Worm (Caenorhabditis elegans) whole organism, early embryonic: ENCODE results near the gene C32D5.7.

ENCODE experiments used
- B0310.2 ChIP-seq: sonication (generic microtip); optimal IDR thresholded peaks from 2 replicates; lab custom pipeline; 2016; ENCODE audit warnings: mild to moderate bottlenecking, missing genetic modification characterization, missing compliant biosample characterization
- F13C5.2 ChIP-seq: sonication (generic microtip); optimal IDR thresholded peaks from 2 replicates; lab custom pipeline; 2017; ENCODE audit warnings: mild to moderate bottlenecking, missing genetic modification characterization, inconsistent platforms, missing compliant biosample characterization
- aly-1 ChIP-seq: sonication (generic microtip); optimal IDR thresholded peaks from 2 replicates; lab custom pipeline; 2016; ENCODE audit warnings: missing genetic modification characterization, missing compliant biosample characterization
- ama-1 ChIP-seq: fragments of 150-350 bp; optimal IDR thresholded peaks from 2 replicates; lab custom pipeline; 2014
- ceh-13 ChIP-seq: fragments of 200-800 bp; sonication (Bioruptor generic); optimal IDR thresholded peaks from 2 replicates; lab custom pipeline; 2018; ENCODE audit warnings: mild to moderate bottlenecking, missing genetic modification characterization, missing compliant biosample characterization
- ceh-36 ChIP-seq: sonication (generic microtip); optimal IDR thresholded peaks from 2 replicates; lab custom pipeline; 2016; ENCODE audit warnings: missing genetic modification characterization, inconsistent platforms, missing compliant biosample characterization
- ets-7 ChIP-seq: sonication (generic microtip); optimal IDR thresholded peaks from 2 replicates; lab custom pipeline; 2016; ENCODE audit warnings: missing genotype, missing genetic modification characterization, missing compliant biosample characterization
- flt-1 ChIP-seq: fragments of 200-800 bp; sonication (Bioruptor generic); IDR thresholded peaks from 2 replicates; pipeline ENCODE4 v1.3.6; 2022; ENCODE audit warnings: missing genetic modification characterization, missing compliant biosample characterization
- hmbx-1 ChIP-seq: sonication (generic microtip); optimal IDR thresholded peaks from 2 replicates; lab custom pipeline; 2016; ENCODE audit warnings: mild to moderate bottlenecking, missing genetic modification characterization, missing compliant biosample characterization
- hmg-4 ChIP-seq: fragments of 200-800 bp; sonication (Bioruptor generic); optimal IDR thresholded peaks from 2 replicates; lab custom pipeline; 2018; ENCODE audit warnings: mild to moderate bottlenecking, missing genetic modification characterization, missing compliant biosample characterization
- hnd-1 ChIP-seq: sonication (generic microtip); optimal IDR thresholded peaks from 2 replicates; lab custom pipeline; 2016; ENCODE audit warnings: missing genetic modification characterization, missing compliant biosample characterization
- pes-1 ChIP-seq: fragments of 200-800 bp; sonication (Bioruptor generic); IDR thresholded peaks from 2 replicates; pipeline ENCODE4 v1.3.6; 2022; ENCODE audit warnings: missing genetic modification reagents, missing genetic modification characterization, missing compliant biosample characterization
- scrt-1 ChIP-seq: fragments of 200-800 bp; sonication (Bioruptor generic); IDR thresholded peaks from 2 replicates; pipeline ENCODE4 v1.3.6; 2022; ENCODE audit warnings: missing genetic modification characterization, missing compliant biosample characterization
- sea-1 ChIP-seq: fragments of 200-800 bp; sonication (Bioruptor generic); conservative IDR thresholded peaks from 2 replicates; pipeline ENCODE4 v1.3.6; 2022; ENCODE audit warnings: missing genetic modification characterization, missing compliant biosample characterization
- tbx-11 ChIP-seq: fragments of 200-800 bp; sonication (Bioruptor generic); IDR thresholded peaks from 2 replicates; pipeline ENCODE4 v1.3.6; 2022; ENCODE audit warnings: missing genetic modification characterization, missing compliant biosample characterization
- tbx-37 ChIP-seq: fragments of 200-800 bp; sonication (Bioruptor generic); conservative IDR thresholded peaks from 2 replicates; pipeline ENCODE4 v1.3.6; 2022; ENCODE audit warnings: missing genetic modification reagents, missing genetic modification characterization, missing compliant biosample characterization
- tra-4 ChIP-seq: sonication (generic microtip); optimal IDR thresholded peaks from 2 replicates; lab custom pipeline; 2017; ENCODE audit warnings: missing genetic modification characterization, missing compliant biosample characterization

The C32D5.7 gene

DNA sequence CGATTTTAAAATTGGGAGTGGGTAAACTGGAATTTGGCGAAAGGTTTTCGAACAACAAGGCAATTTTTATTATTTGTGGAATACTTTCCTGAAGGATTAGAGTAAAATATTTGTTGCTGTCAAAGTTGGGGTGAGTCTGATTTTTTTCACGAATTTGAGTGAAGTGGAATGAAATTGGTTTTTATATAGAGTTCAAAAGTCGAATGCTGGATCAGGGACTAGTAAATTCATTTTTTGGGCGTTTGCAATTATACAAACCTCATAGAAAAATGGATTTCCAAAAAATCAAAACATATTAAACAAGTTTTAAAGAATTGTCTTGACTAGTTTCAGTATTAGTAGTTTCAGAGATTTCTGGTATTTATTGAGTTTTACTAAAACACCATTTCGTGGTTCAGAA is at the start of gene C32D5.7:
Gene C32D5.7, minus strand, starts transcription at position 101 of the 400 bp plus-strand sequence.
- TF ChIP-seq ets-7 (tag; lab: Kevin White, UChicago) (no peak), tra-4 (tag; lab: Kevin White, UChicago) (no peak), tbx-37 (GFP tag; lab: Robert Waterston, UW) (no peak), hmbx-1 (no peak), aly-1 (tag; lab: Kevin White, UChicago) (no peak), sea-1 (GFP tag; lab: Robert Waterston, UW) (no peak), tbx-11 (GFP tag; lab: Robert Waterston, UW) (no peak), ceh-36 (tag; lab: Kevin White, UChicago) (no peak), flt-1 (no peak), hmg-4 (GFP tag; lab: Kevin White, UChicago) (no peak), hnd-1 (no peak), F13C5.2 (tag; lab: Kevin White, UChicago) (no peak), B0310.2 (tag; lab: Kevin White, UChicago) (no peak), scrt-1 (no peak), pes-1 (GFP tag; lab: Robert Waterston, UW) (no peak)

DNA sequence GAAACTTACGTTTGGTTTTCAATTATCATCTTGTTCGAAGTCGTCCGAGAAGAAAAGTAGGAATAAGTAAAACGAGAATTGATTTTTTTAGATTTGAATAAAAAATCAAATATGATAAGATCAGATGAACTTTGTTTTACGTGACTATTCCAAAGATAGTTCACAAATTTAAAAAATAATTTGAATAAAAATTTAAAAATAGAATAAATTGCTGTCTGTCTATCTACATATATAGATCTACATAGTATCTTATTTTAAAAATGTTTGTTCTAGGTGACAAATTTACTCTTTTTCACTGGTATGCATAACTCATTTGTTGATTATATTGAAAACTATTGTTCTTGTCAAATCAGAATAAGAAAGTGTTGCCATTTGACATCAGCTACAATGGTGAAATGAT is 48.1 kb upstream of the C32D5.7 start, which contains the start of gene F58F12.2:
Gene F58F12.2, minus strand, starts transcription at position 101 of the 400 bp plus-strand sequence.
- TF ChIP-seq scrt-1 (no peak), ceh-13 (GFP tag; lab: Kevin White, UChicago) (no peak), ceh-36 (tag; lab: Kevin White, UChicago) (no peak), B0310.2 (tag; lab: Kevin White, UChicago) (no peak), flt-1 (no peak), hnd-1 (no peak), tra-4 (tag; lab: Kevin White, UChicago) (no peak), pes-1 (GFP tag; lab: Robert Waterston, UW) (no peak), hmbx-1 (no peak), hmg-4 (GFP tag; lab: Kevin White, UChicago) (no peak), tbx-37 (GFP tag; lab: Robert Waterston, UW) (no peak), tbx-11 (GFP tag; lab: Robert Waterston, UW) (no peak), ama-1 (lab: Kevin White, UChicago) (no peak), F13C5.2 (tag; lab: Kevin White, UChicago) (no peak), sea-1 (GFP tag; lab: Robert Waterston, UW) (no peak)

- TF ChIP-seq ceh-13 (GFP tag; lab: Kevin White, UChicago), result no peak
- no peak for TF ChIP-seq aly-1 (tag; lab: Kevin White, UChicago)
- no peak for TF ChIP-seq tbx-11 (GFP tag; lab: Robert Waterston, UW)
- TF ChIP-seq scrt-1, result no peak
- TF ChIP-seq F13C5.2 (tag; lab: Kevin White, UChicago), result no peak
- TF ChIP-seq hmbx-1, result no peak
- TF ChIP-seq tbx-37 (GFP tag; lab: Robert Waterston, UW), result no peak
- TF ChIP-seq sea-1 (GFP tag; lab: Robert Waterston, UW), result no peak
These were observed 46.6 kb upstream of the C32D5.7 start, which contains the start of gene F58F12.4 for ce11 chrII:6386467-6386866. TSS of gene F58F12.4 (plus strand) at chrII:6386767.

- TF ChIP-seq aly-1 (tag; lab: Kevin White, UChicago), result no peak
- TF ChIP-seq tbx-37 (GFP tag; lab: Robert Waterston, UW), result peak; percentile 38; the same call in 1 of the 2 replicates
- TF ChIP-seq F13C5.2 (tag; lab: Kevin White, UChicago), result peak; percentile 52
- no peak for TF ChIP-seq hmg-4 (GFP tag; lab: Kevin White, UChicago)
These were observed 43.4 kb upstream of the C32D5.7 start, which contains the start of gene F58F12.1 for ce11 chrII:6383183-6383695. TSS of gene F58F12.1 (plus strand) at chrII:6383645.

ce11 chrII:6380866-6381265 is 41.0 kb upstream of the C32D5.7 start, which contains the start of gene F58F12.12:
TSS of gene F58F12.12 (plus strand) at chrII:6381166.
- no peak for TF ChIP-seq scrt-1
- no peak for TF ChIP-seq tbx-11 (GFP tag; lab: Robert Waterston, UW)
- TF ChIP-seq sea-1 (GFP tag; lab: Robert Waterston, UW), result no peak
- no peak for TF ChIP-seq ama-1 (lab: Kevin White, UChicago)
- no peak for TF ChIP-seq tra-4 (tag; lab: Kevin White, UChicago)
- no peak for TF ChIP-seq aly-1 (tag; lab: Kevin White, UChicago)
- TF ChIP-seq B0310.2 (tag; lab: Kevin White, UChicago), result no peak
- no peak for TF ChIP-seq flt-1
- TF ChIP-seq ceh-13 (GFP tag; lab: Kevin White, UChicago), result no peak
- no peak for TF ChIP-seq hmbx-1
- TF ChIP-seq ets-7 (tag; lab: Kevin White, UChicago), result no peak
- no peak for TF ChIP-seq F13C5.2 (tag; lab: Kevin White, UChicago)
- no peak for TF ChIP-seq ceh-36 (tag; lab: Kevin White, UChicago)
- no peak for TF ChIP-seq hmg-4 (GFP tag; lab: Kevin White, UChicago)

ce11 chrII:6379038-6379563 is 39.3 kb upstream of the C32D5.7 start:
- no peak for TF ChIP-seq hmg-4 (GFP tag; lab: Kevin White, UChicago)
- TF ChIP-seq ama-1 (lab: Kevin White, UChicago), result no peak
- no peak for TF ChIP-seq aly-1 (tag; lab: Kevin White, UChicago)
- no peak for TF ChIP-seq hmbx-1
- no peak for TF ChIP-seq sea-1 (GFP tag; lab: Robert Waterston, UW)
- TF ChIP-seq tra-4 (tag; lab: Kevin White, UChicago), result no peak
- no peak for TF ChIP-seq flt-1
- TF ChIP-seq scrt-1, result no peak
- no peak for TF ChIP-seq ets-7 (tag; lab: Kevin White, UChicago)
- TF ChIP-seq tbx-11 (GFP tag; lab: Robert Waterston, UW), result no peak
- TF ChIP-seq B0310.2 (tag; lab: Kevin White, UChicago), result no peak
- no peak for TF ChIP-seq ceh-36 (tag; lab: Kevin White, UChicago)

- TF ChIP-seq hmbx-1 (no peak), F13C5.2 (tag; lab: Kevin White, UChicago) (no peak), ets-7 (tag; lab: Kevin White, UChicago) (no peak), flt-1 (no peak), hmg-4 (GFP tag; lab: Kevin White, UChicago) (no peak), tra-4 (tag; lab: Kevin White, UChicago) (no peak)
These were observed 37.6 kb upstream of the C32D5.7 start for ce11 chrII:6377381-6377948.
